Worm (Caenorhabditis elegans) whole organism, L1 larva: ENCODE measurements around the gene C15B12.3.

Experiments
- C16A3.4 ChIP-seq: fragments of 150-350 bp; optimal IDR thresholded peaks from 2 replicates; lab custom pipeline; 2014; ENCODE audit warnings: missing biosample characterization, missing genetic modification characterization
- Y116A8C.19 ChIP-seq: sonication (generic microtip); optimal IDR thresholded peaks from 2 replicates; lab custom pipeline; 2016; ENCODE audit warnings: missing compliant biosample characterization, missing genetic modification characterization, borderline replicate concordance
- alr-1 ChIP-seq: fragments of 200-800 bp; sonication (Bioruptor generic); optimal IDR thresholded peaks from 2 replicates; lab custom pipeline; 2018; ENCODE audit warnings: borderline replicate concordance, mild to moderate bottlenecking, missing genetic modification characterization, missing compliant biosample characterization
- blmp-1 ChIP-seq: fragments of 150-350 bp; optimal IDR thresholded peaks from 2 replicates; lab custom pipeline; 2014; ENCODE audit warnings: missing biosample characterization, missing genetic modification characterization
- ceh-88 ChIP-seq: fragments of 200-800 bp; sonication (Bioruptor generic); IDR thresholded peaks from 2 replicates; pipeline ENCODE4 v1.3.6; 2022; ENCODE audit warnings: missing genetic modification characterization, missing compliant biosample characterization
- ces-1 ChIP-seq: fragments of 150-350 bp; optimal IDR thresholded peaks from 2 replicates; lab custom pipeline; 2014; ENCODE audit warnings: missing biosample characterization, missing genetic modification reagents, missing genetic modification characterization
- dpl-1 ChIP-seq, 3 experiments: fragments of 150-350 bp in 2 of 3; sonication (generic microtip) in 1 of 3; optimal IDR thresholded peaks; 2 replicates each; lab custom pipeline; 2014 to 2017; ENCODE audit warnings: missing biosample characterization in 3 of 3, missing genetic modification characterization in 3 of 3, missing genetic modification reagents in 3 of 3
- dsc-1 ChIP-seq: sonication (generic microtip); optimal IDR thresholded peaks from 2 replicates; lab custom pipeline; 2016; ENCODE audit warnings: mild to moderate bottlenecking, missing genetic modification characterization, missing compliant biosample characterization
- efl-1 ChIP-seq, 4 experiments: fragments of 150-350 bp; optimal IDR thresholded peaks in 3 of 4; peaks in 1 of 4; 1 replicate in 1 of 4; 2 replicates in 3 of 4; lab custom pipeline; 2014; ENCODE audit warnings: missing biosample characterization in 2 of 4, missing genetic modification characterization in 2 of 4, missing genetic modification reagents in 2 of 4
- elt-2 ChIP-seq: sonication (generic microtip); optimal IDR thresholded peaks from 2 replicates; lab custom pipeline; 2016; ENCODE audit warnings: missing genetic modification characterization, mild to moderate bottlenecking, inconsistent platforms, missing compliant biosample characterization, missing genetic modification reagents
- elt-3 ChIP-seq, 6 experiments: fragments of 150-350 bp in 1 of 6; sonication (generic microtip); optimal IDR thresholded peaks; 2 replicates each; lab custom pipeline; 2017 to 2018; ENCODE audit warnings: missing biosample characterization in 6 of 6, missing genetic modification characterization in 6 of 6, inconsistent platforms in 1 of 6
- ets-5 ChIP-seq: fragments of 200-800 bp; sonication (Bioruptor generic); IDR thresholded peaks from 2 replicates; pipeline ENCODE4 v1.3.6; 2022; ENCODE audit warnings: missing genetic modification characterization, missing compliant biosample characterization
- grh-1 ChIP-seq: fragments of 200-800 bp; sonication (Bioruptor generic); IDR thresholded peaks from 2 replicates; pipeline ENCODE4 v1.3.6; 2022; ENCODE audit warnings: missing genetic modification reagents, missing genetic modification characterization, missing compliant biosample characterization
- hpl-2 ChIP-seq: fragments of 150-350 bp; optimal IDR thresholded peaks from 2 replicates; lab custom pipeline; 2014; ENCODE audit warnings: missing biosample characterization, missing genetic modification reagents, missing genetic modification characterization
- irx-1 ChIP-seq: sonication (generic microtip); optimal IDR thresholded peaks from 2 replicates; lab custom pipeline; 2016; ENCODE audit warnings: missing genetic modification characterization, missing compliant biosample characterization
- jun-1 ChIP-seq: fragments of 150-350 bp; optimal IDR thresholded peaks from 2 replicates; lab custom pipeline; 2014; ENCODE audit warnings: missing biosample characterization, missing genetic modification reagents, missing genetic modification characterization
- lin-14 ChIP-seq: fragments of 200-800 bp; sonication (Bioruptor generic); optimal IDR thresholded peaks from 2 replicates; lab custom pipeline; 2018; ENCODE audit warnings: mild to moderate bottlenecking, missing genetic modification characterization, moderate library complexity, missing compliant biosample characterization
- lin-15B ChIP-seq: fragments of 150-350 bp; sonication (generic microtip); optimal IDR thresholded peaks from 3 replicates; lab custom pipeline; 2014; ENCODE audit warnings: missing biosample characterization, missing genetic modification characterization
- lin-39 ChIP-seq: fragments of 150-350 bp; optimal IDR thresholded peaks from 2 replicates; lab custom pipeline; 2014; ENCODE audit warnings: missing biosample characterization, missing genetic modification reagents, missing genetic modification characterization
- mdl-1 ChIP-seq, 2 experiments: fragments of 150-350 bp; optimal IDR thresholded peaks; 2 replicates each; lab custom pipeline; 2014 to 2017; ENCODE audit warnings: missing biosample characterization in 2 of 2, missing genetic modification characterization in 2 of 2, inconsistent platforms in 1 of 2
- mep-1 ChIP-seq: fragments of 150-350 bp; optimal IDR thresholded peaks from 2 replicates; lab custom pipeline; 2014; ENCODE audit warnings: missing biosample characterization, missing genetic modification characterization
- nhr-12 ChIP-seq: sonication (generic microtip); optimal IDR thresholded peaks from 2 replicates; lab custom pipeline; 2017; ENCODE audit warnings: missing biosample characterization, missing genetic modification characterization
- nhr-19 ChIP-seq: fragments of 200-800 bp; sonication (Bioruptor generic); conservative IDR thresholded peaks from 2 replicates; pipeline ENCODE4 v1.3.6; 2022; ENCODE audit warnings: missing genetic modification characterization, missing compliant biosample characterization
- nhr-20 ChIP-seq: sonication (generic microtip); optimal IDR thresholded peaks from 2 replicates; lab custom pipeline; 2016; ENCODE audit warnings: mild to moderate bottlenecking, missing genetic modification characterization, missing compliant biosample characterization
- nhr-237 ChIP-seq: fragments of 150-350 bp; optimal IDR thresholded peaks from 2 replicates; lab custom pipeline; 2014; ENCODE audit warnings: missing biosample characterization, missing genetic modification characterization
- nhr-47 ChIP-seq: sonication (generic microtip); optimal IDR thresholded peaks from 2 replicates; lab custom pipeline; 2016; ENCODE audit warnings: mild to moderate bottlenecking, missing genetic modification characterization, moderate library complexity, missing compliant biosample characterization
- nhr-71 ChIP-seq: sonication (generic microtip); optimal IDR thresholded peaks from 2 replicates; lab custom pipeline; 2016; ENCODE audit warnings: mild to moderate bottlenecking, missing genetic modification characterization, moderate library complexity, missing compliant biosample characterization
- nhr-77 ChIP-seq: fragments of 150-350 bp; optimal IDR thresholded peaks from 2 replicates; lab custom pipeline; 2014; ENCODE audit warnings: missing biosample characterization, missing genetic modification characterization
- nhr-84 ChIP-seq: sonication (generic microtip); optimal IDR thresholded peaks from 2 replicates; lab custom pipeline; 2017; ENCODE audit warnings: missing biosample characterization, missing genetic modification characterization
- nhr-85 ChIP-seq: sonication (generic microtip); peaks from one replicate; lab custom pipeline; 2016; ENCODE audit warnings: missing genetic modification characterization, inconsistent platforms, missing compliant biosample characterization
- nhr-90 ChIP-seq: sonication (generic microtip); optimal IDR thresholded peaks from 2 replicates; lab custom pipeline; 2016; ENCODE audit warnings: mild to moderate bottlenecking, missing genetic modification characterization, missing compliant biosample characterization; ENCODE audit not compliant: poor library complexity
- pag-3 ChIP-seq: sonication (generic microtip); optimal IDR thresholded peaks from 2 replicates; lab custom pipeline; 2017; ENCODE audit warnings: missing genetic modification characterization, mild to moderate bottlenecking, missing compliant biosample characterization, antibody characterized with exemption, borderline replicate concordance; ENCODE audit not compliant: insufficient read depth
- pax-3 ChIP-seq: fragments of 200-800 bp; sonication (Bioruptor generic); optimal IDR thresholded peaks from 2 replicates; lab custom pipeline; 2018; ENCODE audit warnings: mild to moderate bottlenecking, missing genetic modification characterization, moderate library complexity, missing compliant biosample characterization
- skn-1 ChIP-seq: fragments of 150-350 bp; optimal IDR thresholded peaks from 2 replicates; lab custom pipeline; 2014; ENCODE audit warnings: missing biosample characterization, missing genetic modification characterization
- snu-23 ChIP-seq: sonication (generic microtip); optimal IDR thresholded peaks from 2 replicates; lab custom pipeline; 2016; ENCODE audit warnings: missing genetic modification characterization, missing compliant biosample characterization
- swsn-7 ChIP-seq: sonication (generic microtip); optimal IDR thresholded peaks from 2 replicates; lab custom pipeline; 2016; ENCODE audit warnings: missing genetic modification characterization, missing compliant biosample characterization
- tbx-2 ChIP-seq: sonication (generic microtip); optimal IDR thresholded peaks from 2 replicates; lab custom pipeline; 2016; ENCODE audit warnings: missing genetic modification characterization, missing compliant biosample characterization
- tlp-1 ChIP-seq: fragments of 150-350 bp; optimal IDR thresholded peaks from 2 replicates; lab custom pipeline; 2014; ENCODE audit warnings: missing biosample characterization, missing genetic modification characterization
- unc-130 ChIP-seq: fragments of 150-350 bp; optimal IDR thresholded peaks from 2 replicates; lab custom pipeline; 2017; ENCODE audit warnings: missing biosample characterization, missing genetic modification characterization, inconsistent platforms
- unc-30 ChIP-seq: sonication (generic microtip); optimal IDR thresholded peaks from 2 replicates; lab custom pipeline; 2017; ENCODE audit warnings: missing biosample characterization, missing genetic modification characterization
- unc-86 ChIP-seq: sonication (generic microtip); optimal IDR thresholded peaks from 2 replicates; lab custom pipeline; 2016; ENCODE audit warnings: missing genetic modification characterization, missing compliant biosample characterization
- vab-15 ChIP-seq: sonication (generic microtip); optimal IDR thresholded peaks from 2 replicates; lab custom pipeline; 2017; ENCODE audit warnings: missing genotype, mild to moderate bottlenecking, missing genetic modification characterization, missing compliant biosample characterization
- xbp-1 ChIP-seq: sonication (generic microtip); optimal IDR thresholded peaks from 2 replicates; lab custom pipeline; 2016; ENCODE audit warnings: missing genetic modification characterization, missing compliant biosample characterization
- zip-4 ChIP-seq: fragments of 200-800 bp; sonication (Bioruptor generic); optimal IDR thresholded peaks from 2 replicates; lab custom pipeline; 2018; ENCODE audit warnings: mild to moderate bottlenecking, missing genetic modification characterization, moderate library complexity, missing compliant biosample characterization
- ztf-11 ChIP-seq, 2 experiments: sonication (generic microtip); optimal IDR thresholded peaks; 2 replicates each; lab custom pipeline; 2016 to 2017; ENCODE audit warnings: missing genetic modification characterization in 2 of 2, missing biosample characterization in 1 of 2, missing compliant biosample characterization in 1 of 2

The C15B12.3 gene

ce11 chrX:6455157-6455556 is 12.2 kb downstream of the C15B12.3 start, which contains the start of gene nas-33:
Gene nas-33, minus strand, starts transcription at chrX:6455257.
- TF ChIP-seq tbx-2 (no peak), ceh-88 (no peak), hpl-2 (GFP tag; lab: Kevin White, UChicago) (no peak), elt-2 (tag; lab: Kevin White, UChicago) (no peak), nhr-77 (tag; lab: Kevin White, UChicago) (no peak), nhr-90 (tag; lab: Kevin White, UChicago) (no peak), nhr-19 (GFP tag; lab: Robert Waterston, UW) (no peak), zip-4 (GFP tag; lab: Kevin White, UChicago) (no peak), elt-3 (tag; optimal IDR thresholded peaks at IDR 0.05; lab: Kevin White, UChicago) (no peak), tlp-1 (no peak), snu-23 (GFP tag; lab: Kevin White, UChicago) (no peak), skn-1 (no peak), nhr-20 (tag; lab: Kevin White, UChicago) (no peak), unc-30 (tag; lab: Kevin White, UChicago) (no peak), lin-39 (no peak), vab-15 (tag; lab: Kevin White, UChicago) (no peak)

DNA sequence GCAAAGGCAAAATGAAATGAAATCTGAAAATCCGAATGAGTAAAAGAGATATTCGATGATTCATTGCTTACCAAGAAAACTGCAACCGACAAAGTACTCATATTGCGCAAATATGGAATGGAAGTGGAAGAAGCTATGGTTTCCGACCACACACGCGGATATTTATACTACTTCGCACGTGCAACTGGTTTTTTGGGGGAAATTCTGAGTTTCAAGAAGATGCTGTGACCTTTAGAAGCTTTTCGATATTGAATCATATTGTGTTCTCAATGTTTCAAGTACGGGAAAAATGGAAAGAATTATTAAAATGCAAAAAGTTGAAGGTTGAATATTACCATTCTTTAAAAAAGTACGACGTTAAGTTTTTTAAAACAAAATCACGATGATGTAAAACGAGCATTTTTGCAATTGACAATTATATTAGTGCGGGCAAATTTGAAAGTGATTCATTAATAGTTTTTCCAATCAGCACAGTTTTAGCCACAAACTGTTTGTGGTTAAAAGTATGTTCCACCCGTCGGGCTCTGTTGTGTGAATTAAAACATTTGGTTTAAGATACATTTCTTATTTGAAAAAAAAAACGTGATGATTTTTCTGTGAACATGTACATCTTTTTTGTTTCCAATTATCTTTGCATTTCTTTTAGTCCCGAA is 16.4 kb downstream of the C15B12.3 start, which contains the start of the genes grl-6 and K10C2.6:
Gene grl-6 (minus strand): TSS at position 101 of the 653 bp plus-strand sequence.
Gene K10C2.6 (plus strand): TSS at position 603 of the 653 bp plus-strand sequence.
- no peak for TF ChIP-seq ztf-11 (tag; optimal IDR thresholded peaks at IDR 0.05; lab: Kevin White, UChicago)
- no peak for TF ChIP-seq grh-1 (GFP tag; lab: Robert Waterston, UW)
- no peak for TF ChIP-seq irx-1
- no peak for TF ChIP-seq lin-15B (tag; lab: Kevin White, UChicago)
- TF ChIP-seq, all 84 proteins: peak for 0

DNA sequence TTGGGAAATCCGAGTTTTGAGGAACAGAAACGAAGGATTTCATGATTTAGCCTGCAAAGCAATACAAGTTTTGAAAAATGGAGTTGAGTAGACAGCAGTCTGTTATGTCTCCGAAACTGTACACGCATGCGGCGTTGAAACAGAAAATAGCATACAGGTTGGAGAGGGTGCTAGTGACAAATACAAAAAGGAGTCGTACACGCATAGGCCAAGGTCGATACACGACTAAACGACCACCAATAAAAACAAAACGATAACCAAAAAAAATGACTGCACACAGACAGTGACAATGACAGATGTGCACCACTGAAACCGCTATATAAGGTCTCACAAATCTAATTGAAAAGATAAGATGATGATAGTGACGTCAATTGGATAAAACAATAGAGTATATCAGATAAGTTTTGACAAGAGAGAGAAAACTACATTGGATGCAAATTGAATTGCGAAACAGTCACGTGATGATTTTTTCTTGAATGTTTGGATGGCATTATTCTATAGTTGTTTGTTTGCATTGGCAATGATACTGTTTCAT is 18.4 kb downstream of the C15B12.3 start, which contains the start of gene fah-1:
Gene fah-1 (minus strand): TSS at position 51 of the 535 bp plus-strand sequence.
- peak; percentile 43 for TF ChIP-seq elt-2 (tag; lab: Kevin White, UChicago)
- no peak for TF ChIP-seq efl-1 (optimal IDR thresholded peaks at IDR 0.05; lab: Kevin White, UChicago)
- peak in 1 of 2 experiments; percentile 2 for TF ChIP-seq efl-1 (GFP tag; optimal IDR thresholded peaks at IDR 0.05 in 1 of 2; lab: Kevin White, UChicago)
- no peak for TF ChIP-seq ets-5 (GFP tag; lab: Robert Waterston, UW)
- no peak for TF ChIP-seq C16A3.4 (tag; lab: Kevin White, UChicago)
- no peak for TF ChIP-seq jun-1
- peak; percentile 1 for TF ChIP-seq vab-15 (tag; lab: Kevin White, UChicago)
- no peak for TF ChIP-seq Y116A8C.19
- peak; percentile 80 for TF ChIP-seq lin-14 (GFP tag; lab: Kevin White, UChicago)
- no peak for TF ChIP-seq nhr-12 (tag; lab: Kevin White, UChicago)
- peak; percentile 65 for TF ChIP-seq grh-1 (GFP tag; lab: Robert Waterston, UW)
- no peak for TF ChIP-seq unc-130 (tag; lab: Kevin White, UChicago)
- TF ChIP-seq pax-3: no peak
- TF ChIP-seq nhr-20 (tag; lab: Kevin White, UChicago): peak; percentile 97
- peak; percentile 27 for TF ChIP-seq swsn-7 (tag; lab: Kevin White, UChicago)
- peak; percentile 52 for TF ChIP-seq xbp-1 (tag; lab: Kevin White, UChicago)
- no peak for TF ChIP-seq nhr-84
- TF ChIP-seq alr-1: no peak
- peak in 1 of 3 experiments; percentile 16 for TF ChIP-seq dpl-1 (GFP tag; optimal IDR thresholded peaks at IDR 0.05; lab: Kevin White, UChicago)
- no peak for TF ChIP-seq unc-86 (tag; lab: Kevin White, UChicago)
- peak; percentile 66 for TF ChIP-seq snu-23 (GFP tag; lab: Kevin White, UChicago)
- peak; percentile 61 for TF ChIP-seq nhr-47 (tag; lab: Kevin White, UChicago)
- TF ChIP-seq dsc-1 (tag; lab: Kevin White, UChicago): no peak
- TF ChIP-seq zip-4 (GFP tag; lab: Kevin White, UChicago): peak; percentile 38
- TF ChIP-seq mdl-1 (tag; optimal IDR thresholded peaks at IDR 0.05; lab: Kevin White, UChicago): peak in 1 of 2 experiments; percentile 3
- TF ChIP-seq mep-1: peak; percentile 34
- no peak for TF ChIP-seq ztf-11 (tag; optimal IDR thresholded peaks at IDR 0.05; lab: Kevin White, UChicago)
- peak; percentile 85 for TF ChIP-seq nhr-71 (tag; lab: Kevin White, UChicago)
- no peak for TF ChIP-seq ces-1 (GFP tag; lab: Kevin White, UChicago)
- TF ChIP-seq nhr-237 (tag; lab: Kevin White, UChicago): no peak
- TF ChIP-seq pag-3 (tag; lab: Kevin White, UChicago): peak; percentile 89
- peak; percentile 1 for TF ChIP-seq skn-1
- TF ChIP-seq nhr-85: peak; percentile 97
- TF ChIP-seq blmp-1 (tag; lab: Kevin White, UChicago): peak; percentile 37
- peak; percentile 43 for TF ChIP-seq nhr-19 (GFP tag; lab: Robert Waterston, UW)
- peak in 3 of 6 experiments; percentile 71 to 92 (median 82) for TF ChIP-seq elt-3 (tag; optimal IDR thresholded peaks at IDR 0.05; lab: Kevin White, UChicago)
